Fruit fly (Drosophila melanogaster) whole organism, wandering third instar larva: ENCODE measurements around the gene CG44437.

Experiments used
- Abd-B ChIP-seq: fragments of >200 bp; optimal IDR thresholded peaks from 2 replicates; lab custom pipeline; 2017; ENCODE audit warnings: missing biosample characterization, missing genetic modification characterization
- Dfd ChIP-seq: fragments of >200 bp; optimal IDR thresholded peaks from 2 replicates; lab custom pipeline; 2017; ENCODE audit warnings: missing biosample characterization, missing genetic modification characterization
- HLH106 ChIP-seq: fragments of 200-800 bp; optimal IDR thresholded peaks from 3 replicates; lab custom pipeline; 2019; ENCODE audit warnings: missing biosample characterization, mild to moderate bottlenecking, missing genetic modification characterization, moderate library complexity
- Hnf4 ChIP-seq: fragments of 200-800 bp; sonication (Bioruptor generic); optimal IDR thresholded peaks from 2 replicates; lab custom pipeline; 2016; ENCODE audit warnings: missing biosample characterization, mild to moderate bottlenecking, missing genetic modification characterization
- Hr83 ChIP-seq: fragments of 200-300 bp; sonication (Bioruptor generic); optimal IDR thresholded peaks from 2 replicates; lab custom pipeline; 2016; ENCODE audit warnings: missing biosample characterization, mild to moderate bottlenecking, missing genetic modification characterization, moderate library complexity; ENCODE audit not compliant: poor library complexity, severe bottlenecking
- Mio ChIP-seq: sonication (Bioruptor generic); optimal IDR thresholded peaks from 2 replicates; lab custom pipeline; 2016; ENCODE audit warnings: missing biosample characterization, missing genetic modification characterization
- OdsH ChIP-seq: fragments of 200-800 bp; sonication (Bioruptor generic); optimal IDR thresholded peaks from 2 replicates; lab custom pipeline; 2016; ENCODE audit warnings: missing biosample characterization, mild to moderate bottlenecking, missing genetic modification characterization
- br ChIP-seq: fragments of 200-800 bp; sonication (Bioruptor generic); optimal IDR thresholded peaks from 2 replicates; lab custom pipeline; 2016; ENCODE audit warnings: missing biosample characterization, missing genetic modification characterization

DNA sequence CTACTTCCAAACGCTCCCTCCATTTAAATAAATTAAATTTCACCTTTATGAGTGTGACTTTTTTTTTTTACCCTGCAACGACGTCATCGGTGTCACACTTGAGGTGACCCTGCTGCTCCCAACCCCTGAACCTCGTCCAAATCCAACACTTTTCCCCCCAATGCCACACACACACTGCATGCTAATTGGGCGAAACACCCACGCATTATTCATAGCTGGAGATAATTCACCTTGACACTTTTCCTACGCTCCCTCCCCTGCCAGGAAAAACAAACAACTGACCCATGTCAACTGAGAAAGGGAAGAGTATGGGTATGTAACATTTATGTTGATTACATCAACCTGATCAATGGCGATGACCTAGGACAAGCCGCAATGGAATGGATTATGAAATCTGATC, 17.2 kb upstream of the CG44437 start:
- no peak for TF ChIP-seq Hr83
- TF ChIP-seq Abd-B: no peak
- no peak for TF ChIP-seq Dfd
- no peak for TF ChIP-seq br
- TF ChIP-seq OdsH (GFP tag; lab: Kevin White, UChicago): no peak
- no peak for TF ChIP-seq Hnf4 (GFP tag; lab: Kevin White, UChicago)
- no peak for TF ChIP-seq HLH106 (tag; lab: Kevin White, UChicago)
- TF ChIP-seq Mio: no peak
